Fruit fly (Drosophila melanogaster): Measurements from ENCODE around the gene CG17129.

Gene CG17129

dm6 chr3L:724518-725341, 44.6 kb upstream of the CG17129 start (continued):
- no peak for TF ChIP-seq sd (tag; optimal IDR thresholded peaks at IDR 0.05)
- TF ChIP-seq CG10959 (GFP tag; IDR thresholded peaks at IDR 0.05) = peak; percentile 98
- peak; percentile 93 for TF ChIP-seq Asciz (GFP tag; optimal IDR thresholded peaks at IDR 0.05)
- TF ChIP-seq CG30403 (GFP tag; optimal IDR thresholded peaks at IDR 0.05) = peak; percentile 94
- TF ChIP-seq dm (GFP tag; optimal IDR thresholded peaks at IDR 0.05) = peak; percentile 90
- TF ChIP-seq CG6175 (GFP tag; IDR thresholded peaks at IDR 0.05) = 0 out of 3 replicates have a peak, but pooled peaks have one; percentile 35
- peak; percentile 91 for TF ChIP-seq Ptx1 (GFP tag; IDR thresholded peaks at IDR 0.05)
- peak; percentile 92 for TF ChIP-seq sqz (GFP tag; optimal IDR thresholded peaks at IDR 0.05)
- TF ChIP-seq grau (tag; optimal IDR thresholded peaks at IDR 0.05) = peak; percentile 87
- peak; percentile 80 for TF ChIP-seq Bteb2 (GFP tag; optimal IDR thresholded peaks at IDR 0.05)
- peak; percentile 95 for TF ChIP-seq fd102C (GFP tag; optimal IDR thresholded peaks at IDR 0.05)
- peak; percentile 83 for TF ChIP-seq run (tag; optimal IDR thresholded peaks at IDR 0.05)
- TF ChIP-seq CG2678 (tag; optimal IDR thresholded peaks at IDR 0.05) = peak; percentile 90
- peak; percentile 95 for TF ChIP-seq CG1602 (GFP tag; optimal IDR thresholded peaks at IDR 0.05)
- peak; percentile 74 for TF ChIP-seq CG3163 (GFP tag; optimal IDR thresholded peaks at IDR 0.05)
- TF ChIP-seq Lpt (GFP tag; optimal IDR thresholded peaks at IDR 0.05) = no peak
- peak; percentile 89 for TF ChIP-seq fd64A (GFP tag; optimal IDR thresholded peaks at IDR 0.05)
- peak; percentile 78 to 90 for TF ChIP-seq Hr51 (GFP tag; optimal IDR thresholded peaks at IDR 0.05)
- TF ChIP-seq HLH4C (GFP tag; IDR thresholded peaks at IDR 0.05; ENCODE audit: partially characterized antibody) = no peak
- peak; percentile 75 for TF ChIP-seq pb (GFP tag; optimal IDR thresholded peaks at IDR 0.05)
- peak; percentile 93 for TF ChIP-seq Chrac-16 (GFP tag; optimal IDR thresholded peaks at IDR 0.05)
- TF ChIP-seq sens (GFP tag) = peak; percentile 100
- TF ChIP-seq NK7.1 (GFP tag; optimal IDR thresholded peaks at IDR 0.05) = peak; percentile 89
- peak; percentile 90 for TF ChIP-seq Neu2 (GFP tag; optimal IDR thresholded peaks at IDR 0.05; ENCODE audit: borderline replicate concordance)
- TF ChIP-seq tx (GFP tag; optimal IDR thresholded peaks at IDR 0.05) = peak; percentile 82
- TF ChIP-seq danr (GFP tag; IDR thresholded peaks at IDR 0.05) = peak; percentile 87
- TF ChIP-seq lab (GFP tag; optimal IDR thresholded peaks at IDR 0.05) = peak; percentile 80
- TF ChIP-seq fu2 (GFP tag; optimal IDR thresholded peaks at IDR 0.05) = peak; percentile 50
- peak; percentile 43; the same call in 1 of the 3 replicates for TF ChIP-seq Dbx (GFP tag; IDR thresholded peaks at IDR 0.05)
- TF ChIP-seq CG2199 (GFP tag; IDR thresholded peaks at IDR 0.05) = peak; percentile 97
- peak; percentile 90 for TF ChIP-seq CG10565 (GFP tag; optimal IDR thresholded peaks at IDR 0.05)
- TF ChIP-seq CG9932 (GFP tag; IDR thresholded peaks at IDR 0.05) = peak; percentile 39; the same call in 1 of the 2 replicates
- peak; percentile 97 for TF ChIP-seq Kr (GFP tag; optimal IDR thresholded peaks at IDR 0.05)
- peak; percentile 43; the same call in 2 of the 3 replicates for TF ChIP-seq CG11560 (tag; IDR thresholded peaks at IDR 0.05)
- peak; percentile 91 for TF ChIP-seq kni (GFP tag; optimal IDR thresholded peaks at IDR 0.05)
- TF ChIP-seq Rx (GFP tag; IDR thresholded peaks at IDR 0.05) = peak; percentile 96
- TF ChIP-seq Hmx (GFP tag; optimal IDR thresholded peaks at IDR 0.05) = peak; percentile 8
- peak; percentile 98 for TF ChIP-seq CG18262 (tag; optimal IDR thresholded peaks at IDR 0.05)
- peak; percentile 94 for TF ChIP-seq tin (GFP tag; optimal IDR thresholded peaks at IDR 0.05)
- TF ChIP-seq CG15269 (tag; optimal IDR thresholded peaks at IDR 0.05) = peak; percentile 71
- peak; percentile 96 for TF ChIP-seq sens-2 (GFP tag; IDR thresholded peaks at IDR 0.05)
- TF ChIP-seq Sry-β (GFP tag; optimal IDR thresholded peaks at IDR 0.05) = peak; percentile 73
- TF ChIP-seq Usf (GFP tag; optimal IDR thresholded peaks at IDR 0.05) = peak; percentile 79
- peak; percentile 98 for TF ChIP-seq ac (GFP tag; optimal IDR thresholded peaks at IDR 0.05)
- TF ChIP-seq Vsx1 (GFP tag; optimal IDR thresholded peaks at IDR 0.05) = peak; percentile 92
- peak; percentile 99 for TF ChIP-seq CG9727 (GFP tag; optimal IDR thresholded peaks at IDR 0.05)
- TF ChIP-seq rib (GFP tag; IDR thresholded peaks at IDR 0.05) = no peak
- peak; percentile 93 for TF ChIP-seq Drgx (GFP tag; IDR thresholded peaks at IDR 0.05)
- TF ChIP-seq crol (GFP tag; IDR thresholded peaks at IDR 0.05) = peak; percentile 69
